Fruit fly (Drosophila melanogaster) whole organism, embryonic: ENCODE measurements around the gene MAGE.

Source experiments
- ATbp ChIP-seq: fragments of 200-800 bp; sonication (Bioruptor generic); optimal IDR thresholded peaks from 2 replicates; lab custom pipeline; 2017; ENCODE audit warnings: missing biosample characterization, mild to moderate bottlenecking, missing genetic modification characterization, missing genetic modification reagents
- BEAF-32 ChIP-seq: fragments of 200-800 bp; sonication (Bioruptor generic); optimal IDR thresholded peaks from 3 replicates; lab custom pipeline; 2017; ENCODE audit warnings: missing biosample characterization, missing genetic modification characterization, mild to moderate bottlenecking, moderate library complexity, missing genetic modification reagents
- Bdp1 ChIP-seq: fragments of 200-800 bp; sonication (Bioruptor generic); optimal IDR thresholded peaks from 3 replicates; lab custom pipeline; 2016; ENCODE audit warnings: missing biosample characterization, missing genetic modification characterization
- Blimp-1 ChIP-seq: fragments of 200-800 bp; sonication (Bioruptor generic); optimal IDR thresholded peaks from 3 replicates; lab custom pipeline; 2018; ENCODE audit warnings: missing biosample characterization, missing genetic modification characterization, mild to moderate bottlenecking, moderate library complexity, missing genetic modification reagents
- CG10267 ChIP-seq: fragments of 200-800 bp; sonication (Bioruptor generic); optimal IDR thresholded peaks from 2 replicates; lab custom pipeline; 2018; ENCODE audit warnings: missing biosample characterization, mild to moderate bottlenecking, missing genetic modification characterization, moderate library complexity
- CG12769 ChIP-seq: fragments of 200-800 bp; sonication (Bioruptor generic); optimal IDR thresholded peaks from 2 replicates; lab custom pipeline; 2019; ENCODE audit warnings: missing biosample characterization, mild to moderate bottlenecking, missing genetic modification characterization, moderate library complexity
- CG14710 ChIP-seq: fragments of 200-800 bp; sonication (Bioruptor generic); optimal IDR thresholded peaks from 3 replicates; lab custom pipeline; 2019; ENCODE audit warnings: missing biosample characterization, mild to moderate bottlenecking, missing genetic modification characterization, moderate library complexity
- CG1647 ChIP-seq: fragments of 200-800 bp; sonication (Bioruptor generic); optimal IDR thresholded peaks from 3 replicates; lab custom pipeline; 2016; ENCODE audit warnings: missing biosample characterization, missing genetic modification characterization
- CG17385 ChIP-seq: fragments of 200-800 bp; sonication (Bioruptor generic); optimal IDR thresholded peaks from 3 replicates; lab custom pipeline; 2018; ENCODE audit warnings: missing biosample characterization, mild to moderate bottlenecking, missing genetic modification characterization
- CG17802 ChIP-seq: fragments of 200-800 bp; sonication (Bioruptor generic); optimal IDR thresholded peaks from 2 replicates; lab custom pipeline; 2018; ENCODE audit warnings: missing biosample characterization, mild to moderate bottlenecking, missing genetic modification characterization, moderate library complexity
- CG18011 ChIP-seq: fragments of 200-800 bp; sonication (Bioruptor generic); optimal IDR thresholded peaks from 2 replicates; lab custom pipeline; 2017; ENCODE audit warnings: missing biosample characterization, missing genetic modification characterization, mild to moderate bottlenecking, moderate library complexity, missing genotype
- CG1832 ChIP-seq: fragments of 200-800 bp; sonication (Bioruptor generic); optimal IDR thresholded peaks from 2 replicates; lab custom pipeline; 2017; ENCODE audit warnings: missing biosample characterization, mild to moderate bottlenecking, missing genetic modification characterization, inconsistent platforms
- CG2120 ChIP-seq: fragments of 200-800 bp; sonication (Bioruptor generic); optimal IDR thresholded peaks from 3 replicates; lab custom pipeline; 2016; ENCODE audit warnings: missing biosample characterization, missing genetic modification characterization
- CG31388 ChIP-seq: fragments of 200-800 bp; sonication (Bioruptor generic); optimal IDR thresholded peaks from 2 replicates; lab custom pipeline; 2016; ENCODE audit warnings: missing biosample characterization, missing genetic modification characterization
- CG4730 ChIP-seq: fragments of 200-800 bp; sonication (Bioruptor generic); IDR thresholded peaks from 2 replicates; pipeline ENCODE4 v1.3.6; 2022; ENCODE audit warnings: missing biosample characterization, missing genetic modification characterization
- CG4854 ChIP-seq: fragments of 200-800 bp; sonication (Bioruptor generic); optimal IDR thresholded peaks from 2 replicates; lab custom pipeline; 2016; ENCODE audit warnings: missing biosample characterization, missing genetic modification characterization, inconsistent platforms
- CG9215 ChIP-seq: fragments of 200-800 bp; sonication (Bioruptor generic); IDR thresholded peaks from 2 replicates; pipeline ENCODE4 v1.3.6; 2022; ENCODE audit warnings: missing biosample characterization, missing genetic modification characterization
- CG9609 ChIP-seq: fragments of 200-800 bp; sonication (Bioruptor generic); optimal IDR thresholded peaks from 3 replicates; lab custom pipeline; 2016; ENCODE audit warnings: missing biosample characterization, missing genetic modification characterization
- CG9727 ChIP-seq: fragments of 200-800 bp; sonication (Bioruptor generic); optimal IDR thresholded peaks from 3 replicates; lab custom pipeline; 2017; ENCODE audit warnings: missing biosample characterization, mild to moderate bottlenecking, missing genetic modification characterization
- Chrac-16 ChIP-seq: fragments of 200-800 bp; sonication (Bioruptor generic); optimal IDR thresholded peaks from 3 replicates; lab custom pipeline; 2016; ENCODE audit warnings: missing biosample characterization, missing genetic modification characterization
- Dip2 ChIP-seq: fragments of 200-800 bp; sonication (Bioruptor generic); IDR thresholded peaks from 2 replicates; pipeline ENCODE4 v1.3.6; 2022; ENCODE audit warnings: missing biosample characterization, missing genetic modification characterization
- Hmx ChIP-seq: fragments of 200-800 bp; sonication (Bioruptor generic); optimal IDR thresholded peaks from 2 replicates; lab custom pipeline; 2016; ENCODE audit warnings: missing biosample characterization, missing genetic modification characterization
- Hr78 ChIP-seq, 2 experiments: fragments of 200-800 bp in 1 of 2; fragments of >200 bp in 1 of 2; sonication (Bioruptor generic) in 1 of 2; optimal IDR thresholded peaks; 2 replicates each; lab custom pipeline; 2017 to 2019; ENCODE audit warnings: missing biosample characterization in 2 of 2, missing genetic modification characterization in 2 of 2, mild to moderate bottlenecking in 1 of 2, moderate library complexity in 1 of 2
- Lim3 ChIP-seq: fragments of 200-800 bp; sonication (Bioruptor generic); IDR thresholded peaks from 2 replicates; pipeline ENCODE4 v1.3.6; 2022; ENCODE audit warnings: missing biosample characterization, missing genetic modification characterization
- NC2α ChIP-seq: fragments of 200-800 bp; sonication (Bioruptor generic); optimal IDR thresholded peaks from 2 replicates; lab custom pipeline; 2016; ENCODE audit warnings: missing biosample characterization, missing genetic modification characterization
- Oaz ChIP-seq: fragments of 200-800 bp; sonication (Bioruptor generic); IDR thresholded peaks from 2 replicates; pipeline ENCODE4 v1.3.6; 2022; ENCODE audit warnings: missing biosample characterization, missing genetic modification characterization
- Optix ChIP-seq: fragments of 200-800 bp; sonication (Bioruptor generic); IDR thresholded peaks from 3 replicates; pipeline ENCODE4 v1.3.6; 2022; ENCODE audit warnings: missing biosample characterization, missing genetic modification characterization
- Vsx1 ChIP-seq: fragments of 200-800 bp; sonication (Bioruptor generic); optimal IDR thresholded peaks from 2 replicates; lab custom pipeline; 2017; ENCODE audit warnings: missing biosample characterization, mild to moderate bottlenecking, missing genetic modification characterization, missing genetic modification reagents
- abd-A ChIP-seq: fragments of 200-800 bp; sonication (Bioruptor generic); optimal IDR thresholded peaks from 3 replicates; lab custom pipeline; 2019; ENCODE audit warnings: missing biosample characterization, mild to moderate bottlenecking, missing genetic modification characterization, moderate library complexity
- cg ChIP-seq: fragments of 200-800 bp; sonication (Bioruptor generic); optimal IDR thresholded peaks from 3 replicates; lab custom pipeline; 2019; ENCODE audit warnings: missing biosample characterization, mild to moderate bottlenecking, missing genetic modification characterization, moderate library complexity
- chm ChIP-seq: fragments of 200-800 bp; sonication (Bioruptor generic); IDR thresholded peaks from 2 replicates; pipeline ENCODE4 v1.3.6; 2022; ENCODE audit warnings: missing biosample characterization, missing genetic modification characterization
- crp ChIP-seq, 2 experiments: fragments of 200-800 bp; sonication (Bioruptor generic); optimal IDR thresholded peaks; 2 replicates in 1 of 2; 3 replicates in 1 of 2; lab custom pipeline; 2017; ENCODE audit warnings: missing biosample characterization in 2 of 2, missing genetic modification characterization in 2 of 2, mild to moderate bottlenecking in 1 of 2, moderate library complexity in 1 of 2
- dysf ChIP-seq: fragments of 200-800 bp; sonication (Bioruptor generic); IDR thresholded peaks from 3 replicates; pipeline ENCODE4 v1.3.6; 2022; ENCODE audit warnings: missing biosample characterization, missing genetic modification characterization
- ewg ChIP-seq: fragments of 200-800 bp; sonication (Bioruptor generic); optimal IDR thresholded peaks from 3 replicates; lab custom pipeline; 2017; ENCODE audit warnings: mild to moderate bottlenecking, missing biosample characterization, missing genetic modification reagents, missing genetic modification characterization
- exex ChIP-seq: fragments of 200-800 bp; sonication (Bioruptor generic); optimal IDR thresholded peaks from 4 replicates; lab custom pipeline; 2018; ENCODE audit warnings: missing biosample characterization, mild to moderate bottlenecking, missing genetic modification characterization, moderate library complexity
- gem ChIP-seq: fragments of 200-800 bp; sonication (Bioruptor generic); optimal IDR thresholded peaks from 2 replicates; lab custom pipeline; 2019; ENCODE audit warnings: missing biosample characterization, mild to moderate bottlenecking, missing genetic modification characterization, moderate library complexity
- hb ChIP-seq: fragments of 200-800 bp; sonication (Bioruptor generic); IDR thresholded peaks from 3 replicates; pipeline ENCODE4 v1.3.6; 2022; ENCODE audit warnings: missing biosample characterization, missing genetic modification characterization; ENCODE audit not compliant: partially characterized antibody
- insv ChIP-seq, 2 experiments: fragments of 200-800 bp; sonication (Bioruptor generic); optimal IDR thresholded peaks; 3 replicates each; lab custom pipeline; 2016 to 2018; ENCODE audit warnings: missing biosample characterization in 2 of 2, missing genetic modification characterization in 2 of 2
- lov ChIP-seq, 2 experiments: fragments of 200-800 bp in 1 of 2; fragments of >200 bp in 1 of 2; sonication (Bioruptor generic) in 1 of 2; IDR thresholded peaks in 1 of 2; optimal IDR thresholded peaks in 1 of 2; 2 replicates in 1 of 2; 3 replicates in 1 of 2; pipeline versions ENCODE4 v1.3.6 to Lab custom; 2017 to 2022; ENCODE audit warnings: missing biosample characterization in 1 of 2, missing genetic modification characterization in 1 of 2
- mirr ChIP-seq: fragments of 200-800 bp; sonication (Bioruptor generic); optimal IDR thresholded peaks from 3 replicates; lab custom pipeline; 2018; ENCODE audit warnings: missing biosample characterization, mild to moderate bottlenecking, missing genetic modification characterization
- pho ChIP-seq: fragments of 200-800 bp; sonication (Bioruptor generic); optimal IDR thresholded peaks from 2 replicates; lab custom pipeline; 2016; ENCODE audit warnings: missing biosample characterization, missing genetic modification characterization
- rib ChIP-seq: fragments of 200-800 bp; sonication (Bioruptor generic); IDR thresholded peaks from 2 replicates; pipeline ENCODE4 v1.3.6; 2022; ENCODE audit warnings: missing biosample characterization, missing genetic modification characterization
- sd ChIP-seq: fragments of 200-800 bp; sonication (Bioruptor generic); optimal IDR thresholded peaks from 3 replicates; lab custom pipeline; 2018; ENCODE audit warnings: missing biosample characterization, mild to moderate bottlenecking, missing genetic modification characterization, moderate library complexity
- so ChIP-seq: fragments of 200-800 bp; sonication (Bioruptor generic); IDR thresholded peaks from 3 replicates; pipeline ENCODE4 v1.3.6; 2022; ENCODE audit warnings: missing biosample characterization, missing genetic modification characterization
- sob ChIP-seq: fragments of 200-800 bp; sonication (Bioruptor generic); IDR thresholded peaks from 2 replicates; pipeline ENCODE4 v1.3.6; 2022; ENCODE audit warnings: missing biosample characterization, missing genetic modification characterization
- tgo ChIP-seq: fragments of 200-800 bp; sonication (Bioruptor generic); IDR thresholded peaks from 3 replicates; pipeline ENCODE4 v1.3.6; 2022; ENCODE audit warnings: missing biosample characterization, missing genetic modification characterization
- trh ChIP-seq: fragments of 200-800 bp; sonication (Bioruptor generic); optimal IDR thresholded peaks from 2 replicates; lab custom pipeline; 2016; ENCODE audit warnings: missing biosample characterization, missing genetic modification characterization

Gene MAGE

DNA sequence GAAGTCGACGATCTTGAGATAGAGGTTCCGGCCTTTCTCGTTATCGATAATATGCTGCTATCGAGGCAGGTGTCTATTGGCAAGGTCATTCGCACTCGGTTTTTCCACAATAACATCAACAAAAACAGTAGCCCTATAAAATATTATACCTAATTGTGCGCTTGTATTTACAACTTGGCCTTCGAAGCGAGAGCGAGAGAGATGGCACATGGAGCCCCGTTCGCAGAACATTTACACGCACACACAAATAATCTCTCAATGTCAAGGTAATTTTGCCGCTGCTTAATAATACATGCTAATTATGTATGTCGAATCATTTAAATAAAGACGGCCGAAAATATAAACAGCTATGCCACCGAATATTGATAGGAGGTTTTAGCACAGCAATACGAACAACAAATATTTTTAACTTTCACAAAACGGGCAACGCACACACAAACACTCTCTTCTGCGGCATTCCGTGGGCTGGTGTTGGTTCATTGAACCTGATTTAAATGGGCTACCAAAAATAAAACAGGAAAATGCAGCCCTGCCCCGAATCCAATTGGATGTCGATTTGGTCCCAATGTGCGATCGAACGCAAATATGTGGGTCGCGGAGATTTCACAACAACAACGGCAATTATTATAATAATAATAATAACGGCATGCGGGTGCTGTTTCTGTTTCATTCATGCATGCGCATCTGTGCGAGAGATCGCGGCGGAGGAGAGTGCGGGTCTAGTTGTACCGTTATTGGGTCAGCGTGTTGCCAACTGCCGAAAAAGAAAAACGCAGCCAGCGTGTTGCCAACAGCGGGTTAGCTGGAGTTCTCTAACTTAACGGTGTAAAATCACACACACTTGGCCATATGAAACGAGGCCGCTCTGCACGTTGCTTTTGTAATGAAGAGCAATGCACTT, 32.6 kb downstream of the MAGE start (continued):
- TF ChIP-seq exex (tag; lab: Kevin White, UChicago): peak; percentile 42
- TF ChIP-seq sob (GFP tag; lab: Robert Waterston, UW): no peak
- no peak for TF ChIP-seq Bdp1 (GFP tag; lab: Kevin White, UChicago)
- TF ChIP-seq Hmx (GFP tag; lab: Kevin White, UChicago): no peak
- peak; percentile 64 for TF ChIP-seq Blimp-1
- TF ChIP-seq Oaz: no peak
- peak; percentile 91 for TF ChIP-seq sd (tag; lab: Kevin White, UChicago)
- TF ChIP-seq ATbp (GFP tag; lab: Kevin White, UChicago): no peak
- TF ChIP-seq so: no peak
- TF ChIP-seq hb (GFP tag; lab: Robert Waterston, UW): no peak
- TF ChIP-seq Dip2: no peak
- TF ChIP-seq chm (GFP tag; lab: Robert Waterston, UW): 0 out of 2 replicates have a peak, but pooled peaks have one; percentile 39
- peak; percentile 19 for TF ChIP-seq gem (tag; lab: Kevin White, UChicago)
- TF ChIP-seq CG17385 (GFP tag; lab: Kevin White, UChicago): peak; percentile 0
- TF ChIP-seq CG14710 (tag; lab: Kevin White, UChicago): peak; percentile 4
- TF ChIP-seq tgo (GFP tag; lab: Robert Waterston, UW): no peak; the same call in 2 of the 3 replicates
- TF ChIP-seq insv (GFP tag; optimal IDR thresholded peaks at IDR 0.05; lab: Kevin White, UChicago): peak; percentile 37 to 90
- TF ChIP-seq mirr (GFP tag; lab: Kevin White, UChicago): peak; percentile 76
- TF ChIP-seq trh (GFP tag; lab: Kevin White, UChicago): no peak
- peak; percentile 2 for TF ChIP-seq CG9727 (GFP tag; lab: Kevin White, UChicago)
- no peak for TF ChIP-seq CG1647 (GFP tag; lab: Kevin White, UChicago)
- no peak for TF ChIP-seq pho
- no peak for TF ChIP-seq ewg (GFP tag; lab: Kevin White, UChicago)
- peak; percentile 19 for TF ChIP-seq CG2120 (GFP tag; lab: Kevin White, UChicago)
- no peak for TF ChIP-seq CG4854 (GFP tag; lab: Kevin White, UChicago)
- TF ChIP-seq lov (optimal IDR thresholded peaks at IDR 0.05; lab: Kevin White, UChicago): no peak
- TF ChIP-seq lov (GFP tag; IDR thresholded peaks at IDR 0.05; lab: Robert Waterston, UW): no peak
- no peak for TF ChIP-seq CG4730 (GFP tag; lab: Robert Waterston, UW)
- TF ChIP-seq abd-A (tag; lab: Kevin White, UChicago): no peak
- TF ChIP-seq Chrac-16: no peak
- no peak for TF ChIP-seq CG9609
- TF ChIP-seq rib: 0 out of 2 replicates have a peak, but pooled peaks have one; percentile 11
- peak; percentile 45 for TF ChIP-seq Vsx1
- peak; percentile 56 for TF ChIP-seq cg (GFP tag; lab: Kevin White, UChicago)
- TF ChIP-seq CG9215 (GFP tag; lab: Robert Waterston, UW): peak; percentile 37; the same call in 1 of the 2 replicates
- TF ChIP-seq CG10267 (tag; lab: Kevin White, UChicago): no peak
- no peak for TF ChIP-seq BEAF-32 (GFP tag; lab: Kevin White, UChicago)
- TF ChIP-seq Lim3 (GFP tag; lab: Robert Waterston, UW): no peak
- no peak for TF ChIP-seq CG31388
- peak; percentile 18 for TF ChIP-seq CG17802 (tag; lab: Kevin White, UChicago)
- TF ChIP-seq CG1832 (GFP tag; lab: Kevin White, UChicago): no peak
- TF ChIP-seq dysf (GFP tag; lab: Robert Waterston, UW): no peak
- TF ChIP-seq NC2α: no peak
- no peak for TF ChIP-seq Optix
- peak; percentile 60 for TF ChIP-seq CG12769 (tag; lab: Kevin White, UChicago)
- TF ChIP-seq crp (GFP tag; optimal IDR thresholded peaks at IDR 0.05; lab: Kevin White, UChicago): no peak
- peak; percentile 6 for TF ChIP-seq CG18011 (GFP tag; lab: Kevin White, UChicago)
- peak in 1 of 2 experiments; percentile 8 for TF ChIP-seq Hr78 (GFP tag; optimal IDR thresholded peaks at IDR 0.05; lab: Kevin White, UChicago)
